Worm (Caenorhabditis elegans) whole organism, L4 larva: Measurements from ENCODE around the gene nhr-93.

ENCODE experiments used
- F44E2.7 ChIP-seq: fragments of 200-800 bp; sonication (Bioruptor generic); IDR thresholded peaks from 2 replicates; pipeline ENCODE4 v2.1.2; 2022; ENCODE audit warnings: missing genetic modification characterization, missing compliant biosample characterization
- F49E8.2 ChIP-seq: sonication (generic microtip); optimal IDR thresholded peaks from 2 replicates; lab custom pipeline; 2016; ENCODE audit warnings: missing compliant biosample characterization, mild to moderate bottlenecking, missing genetic modification characterization, borderline replicate concordance
- aha-1 ChIP-seq: fragments of 150-350 bp; peaks from one replicate; lab custom pipeline; 2014; ENCODE audit warnings: missing biosample characterization, missing genetic modification characterization
- aly-2 ChIP-seq: sonication (generic microtip); optimal IDR thresholded peaks from 2 replicates; lab custom pipeline; 2018; ENCODE audit warnings: missing biosample characterization, missing genetic modification characterization
- ama-1 ChIP-seq: fragments of 150-350 bp; optimal IDR thresholded peaks from 2 replicates; lab custom pipeline; 2014; ENCODE audit warnings: inconsistent platforms, mixed read lengths
- arid-1 ChIP-seq: fragments of 200-800 bp; sonication (Bioruptor generic); conservative IDR thresholded peaks from 2 replicates; pipeline ENCODE4 v1.3.6; 2022; ENCODE audit warnings: missing genetic modification reagents, missing genetic modification characterization, missing compliant biosample characterization
- ceh-20 ChIP-seq: fragments of 200-800 bp; sonication (Bioruptor generic); IDR thresholded peaks from 2 replicates; pipeline ENCODE4 v1.3.6; 2022; ENCODE audit warnings: missing genetic modification reagents, missing genetic modification characterization, missing compliant biosample characterization
- ceh-44 ChIP-seq: fragments of 200-800 bp; sonication (Bioruptor generic); IDR thresholded peaks from 2 replicates; pipeline ENCODE4 v1.3.6; 2022; ENCODE audit warnings: missing genetic modification reagents, missing genetic modification characterization, missing compliant biosample characterization
- ces-1 ChIP-seq: fragments of 150-350 bp; sonication (generic microtip); optimal IDR thresholded peaks from 4 replicates; lab custom pipeline; 2014; ENCODE audit warnings: missing biosample characterization, missing genetic modification reagents, missing genetic modification characterization
- cey-2 ChIP-seq: sonication (generic microtip); optimal IDR thresholded peaks from 3 replicates; lab custom pipeline; 2017; ENCODE audit warnings: missing genetic modification characterization, mild to moderate bottlenecking, missing compliant biosample characterization, antibody characterized with exemption, borderline replicate concordance; ENCODE audit not compliant: insufficient read depth
- daf-12 ChIP-seq: fragments of 150-350 bp; optimal IDR thresholded peaks from 2 replicates; lab custom pipeline; 2014; ENCODE audit warnings: missing biosample characterization, missing genetic modification reagents, missing genetic modification characterization
- daf-19 ChIP-seq: fragments of 200-800 bp; sonication (Bioruptor generic); conservative IDR thresholded peaks from 2 replicates; pipeline ENCODE4 v1.3.6; 2022; ENCODE audit warnings: missing genetic modification characterization, missing compliant biosample characterization
- dmd-6 ChIP-seq: fragments of 200-800 bp; sonication (Bioruptor generic); IDR thresholded peaks from 2 replicates; pipeline ENCODE4 v1.3.6; 2022; ENCODE audit warnings: missing genetic modification reagents, missing genetic modification characterization, missing compliant biosample characterization
- dpl-1 ChIP-seq: fragments of 150-350 bp; optimal IDR thresholded peaks from 2 replicates; lab custom pipeline; 2014; ENCODE audit warnings: missing biosample characterization, missing genetic modification reagents, missing genetic modification characterization
- duxl-1 ChIP-seq: sonication (generic microtip); optimal IDR thresholded peaks from 2 replicates; lab custom pipeline; 2016; ENCODE audit warnings: mild to moderate bottlenecking, missing genetic modification characterization, moderate library complexity, missing compliant biosample characterization; ENCODE audit not compliant: poor library complexity
- dve-1 ChIP-seq: sonication (generic microtip); optimal IDR thresholded peaks from 2 replicates; lab custom pipeline; 2017; ENCODE audit warnings: antibody characterized with exemption, mild to moderate bottlenecking, missing genetic modification characterization, missing compliant biosample characterization; ENCODE audit not compliant: insufficient read depth
- egl-27 ChIP-seq: sonication (generic microtip); optimal IDR thresholded peaks from 3 replicates; lab custom pipeline; 2017; ENCODE audit warnings: missing biosample characterization, missing genetic modification reagents, missing genetic modification characterization
- fos-1 ChIP-seq: fragments of 150-350 bp; optimal IDR thresholded peaks from 2 replicates; lab custom pipeline; 2014; ENCODE audit warnings: missing biosample characterization, missing genetic modification characterization
- gei-8 ChIP-seq: fragments of 200-800 bp; sonication (Bioruptor generic); optimal IDR thresholded peaks from 2 replicates; lab custom pipeline; 2018; ENCODE audit warnings: mild to moderate bottlenecking, missing genetic modification characterization, missing compliant biosample characterization
- hif-1 ChIP-seq, 2 experiments: sonication (generic microtip); optimal IDR thresholded peaks; 2 replicates each; lab custom pipeline; 2016 to 2017; ENCODE audit warnings: missing compliant biosample characterization in 2 of 2, missing genetic modification characterization in 2 of 2, missing genetic modification reagents in 2 of 2, missing genotype in 2 of 2, mild to moderate bottlenecking in 1 of 2
- hlh-30 ChIP-seq: sonication (generic microtip); optimal IDR thresholded peaks from 2 replicates; lab custom pipeline; 2017; ENCODE audit warnings: antibody characterized with exemption, mild to moderate bottlenecking, missing genetic modification characterization, missing compliant biosample characterization; ENCODE audit not compliant: insufficient read depth
- jun-1 ChIP-seq: fragments of 150-350 bp; optimal IDR thresholded peaks from 2 replicates; lab custom pipeline; 2014; ENCODE audit warnings: missing biosample characterization, missing genetic modification reagents, missing genetic modification characterization
- lim-7 ChIP-seq: fragments of 200-800 bp; sonication (Bioruptor generic); IDR thresholded peaks from 2 replicates; pipeline ENCODE4 v1.3.6; 2022; ENCODE audit warnings: missing genetic modification characterization, missing compliant biosample characterization
- lin-1 ChIP-seq: fragments of 200-800 bp; sonication (Bioruptor generic); IDR thresholded peaks from 2 replicates; pipeline ENCODE4 v1.3.6; 2022; ENCODE audit warnings: missing genetic modification reagents, missing genetic modification characterization, missing compliant biosample characterization
- lir-3 ChIP-seq: sonication (generic microtip); optimal IDR thresholded peaks from 2 replicates; lab custom pipeline; 2016; ENCODE audit warnings: mild to moderate bottlenecking, missing genetic modification characterization, missing compliant biosample characterization
- lsy-2 ChIP-seq, 2 experiments: fragments of 150-350 bp in 1 of 2; sonication (generic microtip) in 1 of 2; optimal IDR thresholded peaks; 2 replicates each; lab custom pipeline; 2014 to 2017; ENCODE audit warnings: missing biosample characterization in 2 of 2, missing genetic modification characterization in 2 of 2
- madf-5 ChIP-seq, 2 experiments: fragments of 200-800 bp; sonication (Bioruptor generic); IDR thresholded peaks; 2 replicates each; pipeline ENCODE4 v1.3.6; 2022; ENCODE audit warnings: missing compliant biosample characterization in 2 of 2, missing genetic modification characterization in 2 of 2
- madf-9 ChIP-seq: fragments of 200-800 bp; sonication (Bioruptor generic); conservative IDR thresholded peaks from 2 replicates; pipeline ENCODE4 v1.3.6; 2022; ENCODE audit warnings: missing genetic modification reagents, missing genetic modification characterization, missing compliant biosample characterization
- mdl-1 ChIP-seq, 2 experiments: fragments of 150-350 bp in 1 of 2; sonication (generic microtip) in 1 of 2; optimal IDR thresholded peaks; 2 replicates each; lab custom pipeline; 2014 to 2017; ENCODE audit warnings: missing biosample characterization in 2 of 2, missing genetic modification characterization in 2 of 2
- mep-1 ChIP-seq: fragments of 150-350 bp; sonication (generic microtip); optimal IDR thresholded peaks from 3 replicates; lab custom pipeline; 2014; ENCODE audit warnings: missing biosample characterization, missing genetic modification characterization
- mxl-2 ChIP-seq: fragments of 200-800 bp; sonication (Bioruptor generic); conservative IDR thresholded peaks from 2 replicates; pipeline ENCODE4 v1.3.6; 2022; ENCODE audit warnings: missing genetic modification reagents, missing genetic modification characterization, missing compliant biosample characterization
- nhr-111 ChIP-seq: fragments of 200-800 bp; sonication (Bioruptor generic); optimal IDR thresholded peaks from 2 replicates; lab custom pipeline; 2018; ENCODE audit warnings: mild to moderate bottlenecking, missing genetic modification characterization, missing compliant biosample characterization
- nhr-48 ChIP-seq: sonication (generic microtip); optimal IDR thresholded peaks from 2 replicates; lab custom pipeline; 2016; ENCODE audit warnings: mild to moderate bottlenecking, missing genetic modification characterization, missing compliant biosample characterization
- nhr-77 ChIP-seq: fragments of 150-350 bp; optimal IDR thresholded peaks from 2 replicates; lab custom pipeline; 2014; ENCODE audit warnings: missing biosample characterization, missing genetic modification characterization
- set-16 ChIP-seq: fragments of 200-800 bp; sonication (Bioruptor generic); IDR thresholded peaks from 2 replicates; pipeline ENCODE4 v1.3.6; 2022; ENCODE audit warnings: missing genetic modification reagents, missing genetic modification characterization, missing compliant biosample characterization
- snpc-1.2 ChIP-seq: fragments of 200-800 bp; sonication (Bioruptor generic); IDR thresholded peaks from 2 replicates; pipeline ENCODE4 v1.3.6; 2022; ENCODE audit warnings: missing genetic modification reagents, missing genetic modification characterization, missing compliant biosample characterization
- spr-1 ChIP-seq: sonication (generic microtip); optimal IDR thresholded peaks from 2 replicates; lab custom pipeline; 2016; ENCODE audit warnings: mild to moderate bottlenecking, missing genetic modification characterization, missing compliant biosample characterization
- spr-3 ChIP-seq: fragments of 200-800 bp; sonication (Bioruptor generic); optimal IDR thresholded peaks from 2 replicates; lab custom pipeline; 2018; ENCODE audit warnings: mild to moderate bottlenecking, missing genetic modification characterization, missing compliant biosample characterization
- zag-1 ChIP-seq: fragments of 150-350 bp; optimal IDR thresholded peaks from 2 replicates; lab custom pipeline; 2014; ENCODE audit warnings: missing biosample characterization, missing genetic modification characterization
- ztf-7 ChIP-seq: fragments of 150-350 bp; optimal IDR thresholded peaks from 2 replicates; lab custom pipeline; 2014; ENCODE audit warnings: missing biosample characterization, missing genetic modification characterization

The nhr-93 gene

DNA sequence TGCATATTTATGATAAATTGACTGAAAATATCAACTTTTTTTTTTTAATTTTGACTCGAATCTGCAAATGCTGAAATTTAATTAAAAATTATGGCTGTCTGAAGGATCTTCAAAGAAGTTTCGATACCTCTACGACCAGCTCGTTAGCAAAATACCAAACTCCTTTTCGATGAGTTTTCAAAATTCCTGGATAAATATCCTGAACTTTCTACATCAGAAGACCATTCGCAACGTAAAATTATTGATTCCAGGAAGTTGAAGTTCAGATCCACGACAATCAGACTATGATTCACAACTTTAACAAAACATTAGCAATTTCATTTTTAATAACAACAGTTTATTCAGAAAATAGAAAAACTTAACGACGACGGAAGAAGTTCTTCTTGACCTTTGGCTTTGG, 46.8 kb upstream of the nhr-93 start (continued):
- TF ChIP-seq mxl-2 (no peak), spr-1 (tag; lab: Kevin White, UChicago) (no peak), lsy-2 (tag; optimal IDR thresholded peaks at IDR 0.05; lab: Kevin White, UChicago) (no peak), lin-1 (GFP tag; lab: Robert Waterston, UW) (no peak), madf-9 (GFP tag; lab: Robert Waterston, UW) (no peak), egl-27 (no peak), dpl-1 (GFP tag; lab: Kevin White, UChicago) (no peak), aly-2 (tag; lab: Kevin White, UChicago) (no peak), F44E2.7 (GFP tag; lab: Robert Waterston, UW) (no peak), nhr-111 (GFP tag; lab: Kevin White, UChicago) (no peak), gei-8 (GFP tag; lab: Kevin White, UChicago) (no peak), zag-1 (tag; lab: Kevin White, UChicago) (no peak), mdl-1 (tag; optimal IDR thresholded peaks at IDR 0.05; lab: Kevin White, UChicago) (no peak), snpc-1.2 (GFP tag; lab: Robert Waterston, UW) (peak; percentile 74), nhr-48 (tag; lab: Kevin White, UChicago) (no peak), ztf-7 (tag; lab: Kevin White, UChicago) (no peak), hif-1 (tag; optimal IDR thresholded peaks at IDR 0.05; lab: Kevin White, UChicago) (no peak), duxl-1 (tag; lab: Kevin White, UChicago) (no peak), jun-1 (tag; lab: Kevin White, UChicago) (no peak), arid-1 (GFP tag; lab: Robert Waterston, UW) (peak; percentile 51; the same call in 1 of the 2 replicates), daf-19 (no peak), cey-2 (no peak), fos-1 (tag; lab: Kevin White, UChicago) (no peak), madf-5 (GFP tag; IDR thresholded peaks at IDR 0.05; lab: Robert Waterston, UW) (no peak), F49E8.2 (tag; lab: Kevin White, UChicago) (peak; percentile 88), dmd-6 (GFP tag; lab: Robert Waterston, UW) (no peak), ceh-20 (no peak), nhr-77 (tag; lab: Kevin White, UChicago) (no peak), dve-1 (tag; lab: Kevin White, UChicago) (no peak), daf-12 (tag; lab: Kevin White, UChicago) (no peak), mep-1 (tag; lab: Kevin White, UChicago) (no peak), hlh-30 (tag; lab: Kevin White, UChicago) (no peak), lim-7 (GFP tag; lab: Robert Waterston, UW) (no peak), spr-3 (GFP tag; lab: Kevin White, UChicago) (no peak), lir-3 (tag; lab: Kevin White, UChicago) (no peak)

DNA sequence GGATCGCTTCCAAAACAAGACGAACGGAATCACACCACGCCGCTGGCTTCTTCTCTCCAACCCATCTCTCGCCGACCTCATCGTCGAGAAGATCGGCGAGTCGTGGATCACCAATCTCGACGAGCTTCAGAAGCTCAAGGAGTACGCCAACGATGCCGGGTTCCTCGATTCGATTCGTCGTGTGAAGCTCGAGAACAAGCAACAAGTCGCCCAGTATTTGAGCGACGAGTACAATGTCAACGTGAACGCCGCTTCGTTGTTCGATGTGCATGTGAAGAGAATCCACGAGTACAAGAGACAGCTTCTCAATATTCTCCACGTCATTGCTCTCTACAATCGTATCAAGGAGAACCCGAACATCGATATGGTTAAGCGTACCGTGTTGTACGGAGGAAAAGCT, 45.4 kb upstream of the nhr-93 start:
- no peak for TF ChIP-seq jun-1 (tag; lab: Kevin White, UChicago)
- TF ChIP-seq ceh-44 (GFP tag; lab: Robert Waterston, UW): no peak
- TF ChIP-seq aha-1 (tag; lab: Kevin White, UChicago): peak; percentile 94
- no peak for TF ChIP-seq ama-1
- 0 out of 2 replicates have a peak, but pooled peaks have one; percentile 19 for TF ChIP-seq set-16

DNA sequence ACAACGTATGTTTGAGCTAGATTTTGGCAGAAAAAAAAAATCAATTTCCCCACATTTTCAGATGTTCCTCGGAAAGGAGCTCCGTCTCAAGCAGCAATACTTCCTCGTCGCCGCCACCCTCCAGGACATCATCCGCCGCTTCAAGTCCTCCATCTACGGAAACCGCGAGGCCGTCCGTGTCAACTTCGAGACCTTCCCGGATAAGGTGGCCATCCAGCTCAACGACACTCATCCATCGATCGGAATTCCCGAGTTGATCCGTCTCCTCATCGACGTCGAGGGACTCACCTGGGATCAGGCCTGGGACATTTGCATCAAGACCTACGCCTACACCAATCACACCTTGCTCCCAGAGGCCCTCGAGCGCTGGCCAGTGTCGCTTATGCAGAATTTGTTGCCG, 44.5 kb upstream of the nhr-93 start:
- TF ChIP-seq ces-1 (GFP tag; lab: Kevin White, UChicago): no peak
- TF ChIP-seq madf-5 (GFP tag; IDR thresholded peaks at IDR 0.05; lab: Robert Waterston, UW): no peak
- peak; percentile 77 for TF ChIP-seq set-16
